Worm (Caenorhabditis elegans) whole organism, late embryonic: ENCODE measurements around the gene algn-9.

Experiments used
- F13H6.1 ChIP-seq: sonication (generic microtip); optimal IDR thresholded peaks from 2 replicates; lab custom pipeline; 2016; ENCODE audit warnings: missing genetic modification characterization, missing compliant biosample characterization
- K02D7.2 ChIP-seq: sonication (generic microtip); optimal IDR thresholded peaks from 2 replicates; lab custom pipeline; 2017; ENCODE audit warnings: mild to moderate bottlenecking, missing genetic modification characterization, missing compliant biosample characterization
- T23F11.4 ChIP-seq: fragments of 200-800 bp; sonication (Bioruptor generic); optimal IDR thresholded peaks from 2 replicates; lab custom pipeline; 2018; ENCODE audit warnings: mild to moderate bottlenecking, missing genetic modification characterization, missing compliant biosample characterization
- Y22D7AL.16 ChIP-seq: sonication (generic microtip); optimal IDR thresholded peaks from 2 replicates; lab custom pipeline; 2016; ENCODE audit warnings: missing genetic modification characterization, missing compliant biosample characterization
- ahr-1 ChIP-seq: sonication (generic microtip); optimal IDR thresholded peaks from 2 replicates; lab custom pipeline; 2016; ENCODE audit warnings: missing genetic modification characterization, missing compliant biosample characterization
- ama-1 ChIP-seq: fragments of 150-350 bp; optimal IDR thresholded peaks from 2 replicates; lab custom pipeline; 2014
- ceh-14 ChIP-seq: sonication (generic microtip); optimal IDR thresholded peaks from 2 replicates; lab custom pipeline; 2016; ENCODE audit warnings: missing genotype, missing genetic modification characterization, missing compliant biosample characterization
- ceh-18 ChIP-seq: sonication (generic microtip); optimal IDR thresholded peaks from 2 replicates; lab custom pipeline; 2016; ENCODE audit warnings: missing genetic modification characterization, missing compliant biosample characterization
- ceh-19 ChIP-seq: fragments of 200-800 bp; sonication (Bioruptor generic); optimal IDR thresholded peaks from 2 replicates; lab custom pipeline; 2018; ENCODE audit warnings: mild to moderate bottlenecking, missing genetic modification characterization, missing compliant biosample characterization
- ceh-2 ChIP-seq: sonication (generic microtip); optimal IDR thresholded peaks from 2 replicates; lab custom pipeline; 2016; ENCODE audit warnings: missing genotype, missing genetic modification characterization, missing compliant biosample characterization
- ceh-22 ChIP-seq: sonication (generic microtip); optimal IDR thresholded peaks from 2 replicates; lab custom pipeline; 2017; ENCODE audit warnings: missing biosample characterization, missing genetic modification characterization
- ceh-24 ChIP-seq: sonication (generic microtip); optimal IDR thresholded peaks from 2 replicates; lab custom pipeline; 2016; ENCODE audit warnings: mild to moderate bottlenecking, missing genetic modification characterization, missing compliant biosample characterization
- ceh-30 ChIP-seq: fragments of 150-350 bp; optimal IDR thresholded peaks from 2 replicates; lab custom pipeline; 2014; ENCODE audit warnings: missing biosample characterization, missing genetic modification characterization
- ceh-31 ChIP-seq: sonication (generic microtip); optimal IDR thresholded peaks from 2 replicates; lab custom pipeline; 2016; ENCODE audit warnings: missing genetic modification characterization, missing compliant biosample characterization
- ceh-34 ChIP-seq: sonication (generic microtip); optimal IDR thresholded peaks from 2 replicates; lab custom pipeline; 2016; ENCODE audit warnings: mild to moderate bottlenecking, missing genetic modification characterization, missing compliant biosample characterization
- ceh-48 ChIP-seq: sonication (generic microtip); optimal IDR thresholded peaks from 2 replicates; lab custom pipeline; 2016; ENCODE audit warnings: missing genetic modification characterization, inconsistent platforms, missing compliant biosample characterization
- ceh-6 ChIP-seq: fragments of 200-800 bp; sonication (Bioruptor generic); optimal IDR thresholded peaks from 2 replicates; lab custom pipeline; 2018; ENCODE audit warnings: mild to moderate bottlenecking, missing genetic modification characterization, missing compliant biosample characterization
- ceh-9 ChIP-seq: sonication (generic microtip); optimal IDR thresholded peaks from 2 replicates; lab custom pipeline; 2016; ENCODE audit warnings: mild to moderate bottlenecking, missing genetic modification characterization, inconsistent platforms, missing compliant biosample characterization
- dmd-4 ChIP-seq: sonication (generic microtip); optimal IDR thresholded peaks from 2 replicates; lab custom pipeline; 2016; ENCODE audit warnings: borderline replicate concordance, missing genetic modification characterization, missing compliant biosample characterization
- elt-4 ChIP-seq: sonication (generic microtip); optimal IDR thresholded peaks from 2 replicates; lab custom pipeline; 2016; ENCODE audit warnings: missing genetic modification characterization, missing compliant biosample characterization
- ets-4 ChIP-seq: sonication (generic microtip); optimal IDR thresholded peaks from 2 replicates; lab custom pipeline; 2016; ENCODE audit warnings: missing genetic modification characterization, missing compliant biosample characterization
- eyg-1 ChIP-seq: sonication (generic microtip); optimal IDR thresholded peaks from 2 replicates; lab custom pipeline; 2016; ENCODE audit warnings: missing genotype, missing genetic modification characterization, missing compliant biosample characterization
- fax-1 ChIP-seq: sonication (generic microtip); optimal IDR thresholded peaks from 2 replicates; lab custom pipeline; 2016; ENCODE audit warnings: missing genotype, missing genetic modification characterization, missing compliant biosample characterization
- fkh-6 ChIP-seq: sonication (generic microtip); optimal IDR thresholded peaks from 2 replicates; lab custom pipeline; 2016; ENCODE audit warnings: missing genetic modification characterization, missing compliant biosample characterization
- gmeb-2 ChIP-seq: sonication (generic microtip); optimal IDR thresholded peaks from 2 replicates; lab custom pipeline; 2016; ENCODE audit warnings: missing genetic modification characterization, inconsistent platforms, missing compliant biosample characterization
- hlh-13 ChIP-seq: fragments of 200-800 bp; sonication (Bioruptor generic); optimal IDR thresholded peaks from 2 replicates; lab custom pipeline; 2018; ENCODE audit warnings: mild to moderate bottlenecking, missing genetic modification characterization, missing compliant biosample characterization
- hlh-15 ChIP-seq: sonication (generic microtip); optimal IDR thresholded peaks from 2 replicates; lab custom pipeline; 2016; ENCODE audit warnings: missing genetic modification characterization, missing compliant biosample characterization
- lim-6 ChIP-seq: sonication (generic microtip); optimal IDR thresholded peaks from 2 replicates; lab custom pipeline; 2016; ENCODE audit warnings: missing genetic modification characterization, missing compliant biosample characterization
- lin-11 ChIP-seq: fragments of 200-800 bp; sonication (Bioruptor generic); optimal IDR thresholded peaks from 2 replicates; lab custom pipeline; 2018; ENCODE audit warnings: mild to moderate bottlenecking, missing genetic modification characterization, missing compliant biosample characterization
- madf-2 ChIP-seq: sonication (generic microtip); optimal IDR thresholded peaks from 2 replicates; lab custom pipeline; 2017; ENCODE audit warnings: missing genetic modification characterization, missing compliant biosample characterization
- nhr-11 ChIP-seq: fragments of 150-350 bp; optimal IDR thresholded peaks from 2 replicates; lab custom pipeline; 2014; ENCODE audit warnings: missing biosample characterization, missing genetic modification characterization
- nhr-232 ChIP-seq: sonication (generic microtip); optimal IDR thresholded peaks from 2 replicates; lab custom pipeline; 2016; ENCODE audit warnings: missing genetic modification characterization, missing compliant biosample characterization
- npax-4 ChIP-seq: sonication (generic microtip); optimal IDR thresholded peaks from 2 replicates; lab custom pipeline; 2016; ENCODE audit warnings: missing genetic modification characterization, missing compliant biosample characterization
- odd-2 ChIP-seq: sonication (generic microtip); optimal IDR thresholded peaks from 2 replicates; lab custom pipeline; 2017; ENCODE audit warnings: antibody characterized with exemption, mild to moderate bottlenecking, missing genetic modification characterization, missing compliant biosample characterization
- pat-9 ChIP-seq: fragments of 200-800 bp; sonication (Bioruptor generic); optimal IDR thresholded peaks from 2 replicates; lab custom pipeline; 2018; ENCODE audit warnings: mild to moderate bottlenecking, missing genetic modification characterization, moderate library complexity, missing compliant biosample characterization
- pax-1 ChIP-seq: fragments of 150-350 bp; optimal IDR thresholded peaks from 2 replicates; lab custom pipeline; 2014; ENCODE audit warnings: missing biosample characterization, missing genetic modification characterization
- pqm-1 ChIP-seq: sonication (generic microtip); optimal IDR thresholded peaks from 2 replicates; lab custom pipeline; 2016; ENCODE audit warnings: missing genetic modification characterization, missing compliant biosample characterization
- pros-1 ChIP-seq: fragments of 150-350 bp; optimal IDR thresholded peaks from 2 replicates; lab custom pipeline; 2014; ENCODE audit warnings: missing biosample characterization, missing genetic modification reagents, missing genetic modification characterization
- ref-2 ChIP-seq: sonication (generic microtip); optimal IDR thresholded peaks from 2 replicates; lab custom pipeline; 2016; ENCODE audit warnings: missing genetic modification characterization, missing compliant biosample characterization
- rnt-1 ChIP-seq: sonication (generic microtip); optimal IDR thresholded peaks from 2 replicates; lab custom pipeline; 2016; ENCODE audit warnings: missing genetic modification characterization, missing compliant biosample characterization
- sdc-2 ChIP-seq: sonication (generic microtip); optimal IDR thresholded peaks from 2 replicates; lab custom pipeline; 2016; ENCODE audit warnings: missing genotype, missing genetic modification characterization, missing compliant biosample characterization
- sox-2 ChIP-seq: fragments of 200-800 bp; sonication (Bioruptor generic); IDR thresholded peaks from 2 replicates; pipeline ENCODE4 v1.3.6; 2022; ENCODE audit warnings: missing genetic modification reagents, missing genetic modification characterization, missing compliant biosample characterization
- tbx-2 ChIP-seq: sonication (generic microtip); optimal IDR thresholded peaks from 2 replicates; lab custom pipeline; 2016; ENCODE audit warnings: missing genetic modification characterization, missing compliant biosample characterization
- tbx-7 ChIP-seq: sonication (generic microtip); optimal IDR thresholded peaks from 2 replicates; lab custom pipeline; 2016; ENCODE audit warnings: missing genotype, missing genetic modification characterization, missing compliant biosample characterization
- unc-3 ChIP-seq, 2 experiments: fragments of 200-800 bp in 1 of 2; sonication (Bioruptor generic) in 1 of 2; sonication (generic microtip) in 1 of 2; conservative IDR thresholded peaks in 1 of 2; optimal IDR thresholded peaks in 1 of 2; 2 replicates each; pipeline versions ENCODE4 v1.3.6 to Lab custom; 2016 to 2022; ENCODE audit warnings: missing compliant biosample characterization in 2 of 2, missing genetic modification characterization in 2 of 2, missing genetic modification reagents in 1 of 2
- unc-42 ChIP-seq: sonication (generic microtip); optimal IDR thresholded peaks from 2 replicates; lab custom pipeline; 2016; ENCODE audit warnings: missing genotype, missing genetic modification characterization, missing compliant biosample characterization
- unc-86 ChIP-seq: sonication (generic microtip); optimal IDR thresholded peaks from 2 replicates; lab custom pipeline; 2016; ENCODE audit warnings: missing genetic modification characterization, missing compliant biosample characterization
- zip-5 ChIP-seq: sonication (generic microtip); optimal IDR thresholded peaks from 2 replicates; lab custom pipeline; 2016; ENCODE audit warnings: missing genetic modification characterization, missing compliant biosample characterization
- ztf-16 ChIP-seq: sonication (generic microtip); optimal IDR thresholded peaks from 2 replicates; lab custom pipeline; 2017; ENCODE audit warnings: missing genetic modification characterization, missing compliant biosample characterization

Gene algn-9

DNA sequence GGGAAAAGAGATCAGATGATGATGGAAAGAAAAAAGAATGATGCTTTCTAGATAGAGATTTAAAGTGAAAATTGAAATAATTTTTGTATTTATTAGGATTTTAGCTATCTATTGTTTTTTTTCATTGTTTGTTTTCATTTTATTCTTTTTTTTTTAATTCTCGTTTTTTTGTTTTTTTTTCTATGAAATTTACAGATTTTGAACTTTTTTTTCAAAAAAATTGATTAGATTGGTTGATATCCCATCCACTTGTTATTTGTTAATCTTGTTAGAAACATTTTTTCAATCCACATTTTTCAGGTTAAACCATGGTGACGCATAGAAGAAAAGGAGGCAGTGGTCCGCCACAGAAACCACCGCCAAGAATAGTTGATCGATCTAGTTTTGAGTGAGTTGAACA is at the start of gene algn-9:
Gene algn-9 (plus strand): TSS at position 301 of the 400 bp plus-strand sequence.
- TF ChIP-seq unc-3 (GFP tag; conservative IDR thresholded peaks at IDR 0.05; lab: Robert Waterston, UW) (no peak), unc-3 (tag; optimal IDR thresholded peaks at IDR 0.05; lab: Kevin White, UChicago) (no peak), ahr-1 (tag; lab: Kevin White, UChicago) (no peak), ceh-9 (tag; lab: Kevin White, UChicago) (no peak), ceh-22 (no peak), unc-86 (tag; lab: Kevin White, UChicago) (no peak), ref-2 (no peak), fkh-6 (tag; lab: Kevin White, UChicago) (no peak), ceh-24 (tag; lab: Kevin White, UChicago) (no peak)

DNA sequence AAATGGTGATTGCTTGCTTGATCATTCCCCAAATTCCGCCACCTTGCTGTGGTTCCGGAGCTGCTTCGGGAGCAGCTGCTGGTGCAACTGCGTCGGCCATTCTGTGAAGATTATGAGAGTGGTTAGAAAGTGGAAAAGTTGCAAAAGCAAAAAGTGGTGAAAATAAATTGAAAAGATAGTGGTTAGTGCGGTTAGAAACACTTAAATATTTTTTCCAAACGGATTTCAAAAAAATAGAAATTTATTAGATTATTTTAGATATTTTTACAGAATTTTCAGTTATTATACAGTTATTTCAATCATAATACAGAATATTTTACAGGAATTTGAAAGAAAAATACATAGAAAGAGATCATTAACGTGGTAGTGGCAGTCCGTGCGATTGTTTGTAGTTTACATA is 46.6 kb upstream of the algn-9 start, which contains the start of gene R166.2:
Gene R166.2 (minus strand): TSS at position 101 of the 400 bp plus-strand sequence.
- TF ChIP-seq ceh-2 (tag; lab: Kevin White, UChicago) (no peak), madf-2 (tag; lab: Kevin White, UChicago) (no peak), unc-3 (GFP tag; conservative IDR thresholded peaks at IDR 0.05; lab: Robert Waterston, UW) (no peak), unc-3 (tag; optimal IDR thresholded peaks at IDR 0.05; lab: Kevin White, UChicago) (no peak), pat-9 (tag; lab: Kevin White, UChicago) (no peak), hlh-13 (no peak), Y22D7AL.16 (tag; lab: Kevin White, UChicago) (no peak), sox-2 (GFP tag; lab: Robert Waterston, UW) (no peak), ceh-22 (no peak), dmd-4 (tag; lab: Kevin White, UChicago) (no peak), nhr-11 (tag; lab: Kevin White, UChicago) (no peak), lin-11 (no peak), pax-1 (tag; lab: Kevin White, UChicago) (no peak), pros-1 (tag; lab: Kevin White, UChicago) (no peak), pqm-1 (no peak)

DNA sequence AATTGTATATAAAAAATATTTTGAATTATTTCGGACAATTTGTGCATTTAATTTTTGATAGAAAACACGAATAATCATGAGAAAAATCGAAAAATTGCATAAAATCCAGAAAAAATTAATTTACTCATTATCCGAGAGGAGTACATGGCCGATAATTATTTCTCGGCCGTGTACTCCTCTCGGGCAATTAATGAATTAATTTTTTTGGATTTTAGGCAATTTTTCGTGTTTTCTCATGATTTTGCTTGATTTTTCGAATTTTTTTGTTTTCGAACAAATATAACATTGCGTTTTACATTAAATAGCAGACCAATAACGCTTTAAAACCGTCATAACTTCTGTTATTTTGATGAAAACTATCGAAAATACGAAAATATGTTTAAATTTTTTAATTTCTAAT is 46.1 kb upstream of the algn-9 start:
- no peak for TF ChIP-seq ceh-19
- TF ChIP-seq eyg-1 (tag; lab: Kevin White, UChicago): no peak
- TF ChIP-seq ceh-24 (tag; lab: Kevin White, UChicago): no peak
- TF ChIP-seq nhr-11 (tag; lab: Kevin White, UChicago): no peak
- TF ChIP-seq pros-1 (tag; lab: Kevin White, UChicago): no peak
- TF ChIP-seq hlh-15 (tag; lab: Kevin White, UChicago): no peak
- TF ChIP-seq ets-4 (tag; lab: Kevin White, UChicago): peak; percentile 53
- no peak for TF ChIP-seq T23F11.4 (GFP tag; lab: Kevin White, UChicago)
- TF ChIP-seq K02D7.2 (tag; lab: Kevin White, UChicago): no peak
- no peak for TF ChIP-seq rnt-1 (tag; lab: Kevin White, UChicago)
- TF ChIP-seq sdc-2 (tag; lab: Kevin White, UChicago): no peak
- TF ChIP-seq unc-86 (tag; lab: Kevin White, UChicago): peak; percentile 26
- TF ChIP-seq ceh-6: no peak
- peak; percentile 68 for TF ChIP-seq tbx-7 (tag; lab: Kevin White, UChicago)
- TF ChIP-seq gmeb-2 (tag; lab: Kevin White, UChicago): no peak
- no peak for TF ChIP-seq npax-4 (tag; lab: Kevin White, UChicago)
- TF ChIP-seq madf-2 (tag; lab: Kevin White, UChicago): no peak
- peak; percentile 36 for TF ChIP-seq F13H6.1
- TF ChIP-seq ceh-22: no peak
- TF ChIP-seq Y22D7AL.16 (tag; lab: Kevin White, UChicago): no peak
- TF ChIP-seq zip-5 (tag; lab: Kevin White, UChicago): peak; percentile 70
- no peak for TF ChIP-seq ceh-48
- TF ChIP-seq ceh-30 (tag; lab: Kevin White, UChicago): no peak
- TF ChIP-seq tbx-2 (tag; lab: Kevin White, UChicago): peak; percentile 83
- no peak for TF ChIP-seq odd-2 (tag; lab: Kevin White, UChicago)
- TF ChIP-seq ceh-34 (tag; lab: Kevin White, UChicago): no peak
- peak; percentile 34 for TF ChIP-seq lim-6
- TF ChIP-seq unc-3 (GFP tag; conservative IDR thresholded peaks at IDR 0.05; lab: Robert Waterston, UW): no peak
- TF ChIP-seq unc-3 (tag; optimal IDR thresholded peaks at IDR 0.05; lab: Kevin White, UChicago): no peak
- TF ChIP-seq pax-1 (tag; lab: Kevin White, UChicago): no peak
- no peak for TF ChIP-seq ztf-16
- peak; percentile 83 for TF ChIP-seq ceh-31
- no peak for TF ChIP-seq nhr-232 (tag; lab: Kevin White, UChicago)
- no peak for TF ChIP-seq ceh-18 (tag; lab: Kevin White, UChicago)
- no peak for TF ChIP-seq ama-1 (lab: Kevin White, UChicago)
- TF ChIP-seq elt-4 (tag; lab: Kevin White, UChicago): no peak
- no peak for TF ChIP-seq ceh-14
- no peak for TF ChIP-seq fax-1 (tag; lab: Kevin White, UChicago)
- peak; percentile 47 for TF ChIP-seq unc-42 (tag; lab: Kevin White, UChicago)
